Worm (Caenorhabditis elegans): ENCODE data around the gene klp-11.

Gene klp-11

DNA sequence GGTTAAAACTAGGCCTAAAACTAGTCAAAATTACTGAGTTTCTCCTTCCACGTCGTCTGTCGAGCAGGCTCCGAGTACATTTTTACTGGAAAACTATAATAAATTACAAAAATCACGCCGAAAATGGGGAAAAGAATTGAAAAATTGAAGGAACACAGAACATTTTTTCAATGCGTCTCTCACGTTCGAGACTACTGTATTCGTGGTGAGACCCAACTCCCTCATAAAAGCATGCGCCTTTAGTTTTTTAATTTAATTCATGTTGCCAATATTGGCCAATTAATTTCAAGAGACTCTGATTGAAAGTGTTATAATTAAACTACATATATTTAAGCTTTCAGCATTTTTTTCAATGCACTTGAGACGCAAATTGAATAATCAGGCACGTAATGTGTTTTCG is 7.7 kb downstream of the klp-11 start:
- TF ChIP-seq snu-23 (GFP tag; optimal IDR thresholded peaks at IDR 0.05) = no peak
- no peak for TF ChIP-seq lsy-2 (tag; optimal IDR thresholded peaks at IDR 0.05)

ce11 chrIV:8752492-8752891 is 9.4 kb downstream of the klp-11 start:
- TF ChIP-seq lin-35 (GFP tag; optimal IDR thresholded peaks at IDR 0.05) (no peak), ces-1 (GFP tag; optimal IDR thresholded peaks at IDR 0.05) (no peak), fkh-8 (tag; optimal IDR thresholded peaks at IDR 0.05) (no peak), fkh-4 (tag; optimal IDR thresholded peaks at IDR 0.05; ENCODE audit: borderline replicate concordance) (no peak), ceh-63 (GFP tag; optimal IDR thresholded peaks at IDR 0.05) (no peak), sox-4 (tag; optimal IDR thresholded peaks at IDR 0.05) (no peak)

DNA sequence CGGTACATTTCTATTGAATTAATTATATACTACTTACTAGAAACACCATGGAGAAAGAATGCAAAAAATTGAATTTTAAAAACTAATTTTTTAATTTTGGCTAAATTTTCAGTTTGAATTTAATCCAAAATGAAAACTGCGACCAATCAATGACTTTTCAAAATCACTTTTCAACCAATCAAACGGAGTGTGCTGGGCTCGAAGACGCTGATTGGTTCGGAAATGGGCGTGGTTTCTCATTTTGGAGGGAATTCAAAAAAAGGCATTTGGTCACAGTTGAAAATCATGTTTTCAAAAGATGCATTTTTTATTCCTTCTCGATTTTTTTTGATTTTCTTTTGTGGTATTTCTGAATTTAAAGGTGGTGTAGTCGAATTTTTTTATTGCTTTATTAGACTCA is 12.9 kb downstream of the klp-11 start:
- TF ChIP-seq swsn-7 (tag; optimal IDR thresholded peaks at IDR 0.05) (no peak), lin-15B (tag; optimal IDR thresholded peaks at IDR 0.05) (no peak), efl-1 (optimal IDR thresholded peaks at IDR 0.05) (no peak), efl-1 (GFP tag; optimal IDR thresholded peaks at IDR 0.05 in 1 of 2) (peak in 1 of 2 experiments; percentile 24), irx-1 (tag; optimal IDR thresholded peaks at IDR 0.05) (no peak), nhr-237 (tag; optimal IDR thresholded peaks at IDR 0.05) (no peak), sox-4 (tag; optimal IDR thresholded peaks at IDR 0.05) (no peak), grh-1 (GFP tag; IDR thresholded peaks at IDR 0.05) (no peak), elt-3 (tag; optimal IDR thresholded peaks at IDR 0.05) (no peak)

- no peak for TF ChIP-seq tbx-2 (tag; optimal IDR thresholded peaks at IDR 0.05)
- TF ChIP-seq nhr-11 (tag; optimal IDR thresholded peaks at IDR 0.05) = no peak
- no peak for TF ChIP-seq grh-1 (GFP tag; IDR thresholded peaks at IDR 0.05)
- no peak for TF ChIP-seq elt-2 (tag; optimal IDR thresholded peaks at IDR 0.05)
- TF ChIP-seq rnt-1 (tag; optimal IDR thresholded peaks at IDR 0.05) = no peak
- no peak for TF ChIP-seq ztf-11 (tag; optimal IDR thresholded peaks at IDR 0.05)
- no peak for TF ChIP-seq ceh-82 (tag; optimal IDR thresholded peaks at IDR 0.05)
- no peak for TF ChIP-seq lir-3 (tag; optimal IDR thresholded peaks at IDR 0.05; ENCODE audit: poor library complexity)
- TF ChIP-seq unc-86 (tag; optimal IDR thresholded peaks at IDR 0.05) = no peak
- no peak for TF ChIP-seq lin-15B (tag; optimal IDR thresholded peaks at IDR 0.05)
- no peak for TF ChIP-seq hpl-2 (GFP tag; optimal IDR thresholded peaks at IDR 0.05)
- no peak for TF ChIP-seq elt-3 (tag; optimal IDR thresholded peaks at IDR 0.05)
These were observed 16.1 kb downstream of the klp-11 start, which contains the start of the genes F20C5.7 and parg-1 for ce11 chrIV:8745591-8746302. Gene F20C5.7, minus strand, starts transcription at chrIV:8745691. Gene parg-1, plus strand, starts transcription at chrIV:8746252.

- TF ChIP-seq nhr-77 (tag; optimal IDR thresholded peaks at IDR 0.05) (peak; percentile 56), mef-2 (tag; optimal IDR thresholded peaks at IDR 0.05) (no peak), nhr-90 (tag; optimal IDR thresholded peaks at IDR 0.05; ENCODE audit: poor library complexity) (peak; percentile 86), isw-1 (GFP tag; IDR thresholded peaks at IDR 0.05) (peak; percentile 68), fkh-10 (GFP tag; optimal IDR thresholded peaks at IDR 0.05) (no peak), unc-98 (GFP tag; IDR thresholded peaks at IDR 0.05) (no peak), hlh-17 (GFP tag; optimal IDR thresholded peaks at IDR 0.05; ENCODE audit: borderline replicate concordance) (no peak), lir-3 (tag; optimal IDR thresholded peaks at IDR 0.05; ENCODE audit: poor library complexity) (peak; percentile 46), sptf-1 (tag; optimal IDR thresholded peaks at IDR 0.05) (no peak), fos-1 (tag; optimal IDR thresholded peaks at IDR 0.05) (peak; percentile 58), unc-86 (tag; optimal IDR thresholded peaks at IDR 0.05) (peak; percentile 67), vab-15 (tag; optimal IDR thresholded peaks at IDR 0.05) (no peak), lin-15B (tag; optimal IDR thresholded peaks at IDR 0.05) (peak; percentile 65), aha-1 (tag; optimal IDR thresholded peaks at IDR 0.05) (peak; percentile 43), blmp-1 (tag; optimal IDR thresholded peaks at IDR 0.05) (peak; percentile 37), nhr-47 (tag; optimal IDR thresholded peaks at IDR 0.05) (peak; percentile 85), alr-1 (tag; optimal IDR thresholded peaks at IDR 0.05; ENCODE audit: borderline replicate concordance) (no peak), grh-1 (GFP tag; IDR thresholded peaks at IDR 0.05) (peak; percentile 61), swsn-7 (tag; optimal IDR thresholded peaks at IDR 0.05) (peak; percentile 85), lin-14 (GFP tag; optimal IDR thresholded peaks at IDR 0.05) (peak; percentile 87), unc-130 (tag; optimal IDR thresholded peaks at IDR 0.05) (peak; percentile 60), skn-1 (tag; optimal IDR thresholded peaks at IDR 0.05) (peak; percentile 82), hlh-4 (tag; optimal IDR thresholded peaks at IDR 0.05) (no peak)
These were observed 18.1 kb downstream of the klp-11 start, which contains the start of gene F21D5.7 for ce11 chrIV:8743654-8744332. Gene F21D5.7, minus strand, starts transcription at chrIV:8743704.
